Fruit fly (Drosophila melanogaster) S2 (cell line): Measurements from ENCODE around the gene CG2113.

ENCODE experiments used
- CG8478 ChIP-seq: fragments of >200 bp; optimal IDR thresholded peaks from 2 replicates; lab custom pipeline; 2018
- CTCF ChIP-seq, 2 experiments: fragments of >200 bp; optimal IDR thresholded peaks; 2 replicates each; lab custom pipeline; 2018

The CG2113 gene

dm6 chr3L:3036951-3037586 lies 42.1 kb downstream of the CG2113 start:
- TF ChIP-seq CTCF (optimal IDR thresholded peaks at IDR 0.05; lab: Kevin White, UChicago) (no peak), CG8478 (lab: Kevin White, UChicago) (no peak)

- TF ChIP-seq CG8478 (lab: Kevin White, UChicago) (no peak), CTCF (optimal IDR thresholded peaks at IDR 0.05; lab: Kevin White, UChicago) (no peak)
Observed at dm6 chr3L:3037822-3038563, 43.0 kb downstream of the CG2113 start.

DNA sequence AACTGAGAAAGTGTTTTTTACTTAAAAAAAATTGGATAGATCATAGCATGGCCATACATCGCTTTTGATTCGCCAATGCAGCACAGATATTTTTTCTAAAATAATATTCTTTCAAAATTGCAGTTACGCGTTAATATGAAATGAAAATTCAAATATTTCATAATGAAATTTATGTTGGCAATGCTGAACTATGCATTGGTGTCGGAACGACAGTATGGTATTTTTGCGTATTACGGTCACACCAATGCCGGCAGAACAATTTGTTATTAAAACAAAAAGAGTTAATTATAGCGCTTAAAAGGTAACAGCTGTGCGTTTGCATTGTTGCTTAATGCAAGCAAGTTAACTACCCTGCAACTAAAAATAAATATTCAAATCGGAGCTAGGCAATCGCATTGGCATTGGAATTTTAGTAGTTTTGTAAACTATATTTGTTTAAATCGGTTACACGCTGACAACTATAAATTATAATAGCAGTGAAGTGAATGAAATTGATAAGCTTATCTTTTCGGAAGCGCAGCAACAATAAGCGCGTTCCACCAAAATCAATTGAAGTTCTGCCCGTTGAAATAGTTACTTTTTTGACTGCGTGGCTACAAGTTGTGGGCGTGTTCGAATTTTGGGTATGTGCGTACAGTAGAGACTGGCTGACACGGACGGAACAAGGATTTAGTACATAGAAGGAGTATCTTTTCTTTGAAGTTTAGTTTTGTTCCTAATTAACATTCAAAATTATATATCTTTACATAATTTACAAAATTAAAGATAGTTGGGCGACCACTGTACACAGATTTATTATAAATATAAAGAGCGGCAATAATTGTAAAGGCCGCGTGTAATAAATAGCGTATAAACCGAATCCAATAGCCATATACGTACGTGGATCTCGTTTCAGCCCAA lies 47.4 kb downstream of the CG2113 start, which contains the start of gene Prx4:
Gene Prx4 (plus strand): TSS at position 210 of the 900 bp plus-strand sequence.
- no peak for TF ChIP-seq CTCF (optimal IDR thresholded peaks at IDR 0.05; lab: Kevin White, UChicago)
- no peak for TF ChIP-seq CG8478 (lab: Kevin White, UChicago)

DNA sequence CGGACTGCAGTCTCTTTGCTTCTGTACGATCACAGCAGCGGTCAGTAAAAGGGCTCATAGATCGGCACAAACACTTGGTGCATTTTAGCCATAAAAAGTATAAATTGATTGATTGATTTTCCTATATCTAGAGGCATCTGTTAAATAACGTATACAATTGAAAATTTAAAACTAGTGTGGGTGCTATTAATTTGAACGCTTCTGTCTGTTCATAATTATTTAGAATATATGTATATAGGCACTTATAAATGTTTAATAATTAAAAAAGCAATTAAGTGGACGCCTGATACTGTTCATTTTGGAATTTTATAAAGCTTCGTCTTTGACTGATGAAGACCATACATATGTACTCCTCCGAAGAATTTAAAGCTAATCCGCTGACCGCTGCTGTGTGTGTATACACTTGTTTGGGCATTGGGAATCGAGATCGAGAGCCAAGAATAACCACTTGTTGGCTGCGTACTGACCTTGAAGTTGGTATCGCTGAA lies 50.3 kb downstream of the CG2113 start:
- no peak for TF ChIP-seq CTCF (optimal IDR thresholded peaks at IDR 0.05; lab: Kevin White, UChicago)
- TF ChIP-seq CG8478 (lab: Kevin White, UChicago) = no peak
